Worm (Caenorhabditis elegans) whole organism, L2 larva: ENCODE results near the gene srx-20.
A peak's percentile ranks its signal among the peaks of the same experiment; 100 is the strongest.

ENCODE experiments used
- ZK546.5 ChIP-seq: sonication (generic microtip); optimal IDR thresholded peaks from 2 replicates; lab custom pipeline; 2017; ENCODE audit warnings: missing biosample characterization, missing genetic modification characterization
- elt-3 ChIP-seq: sonication (generic microtip); optimal IDR thresholded peaks from 2 replicates; lab custom pipeline; 2017; ENCODE audit warnings: missing biosample characterization, missing genetic modification characterization
- fos-1 ChIP-seq: fragments of 150-350 bp; optimal IDR thresholded peaks from 2 replicates; lab custom pipeline; 2014; ENCODE audit warnings: missing biosample characterization, missing genetic modification characterization
- nhr-10 ChIP-seq: sonication (generic microtip); optimal IDR thresholded peaks from 2 replicates; lab custom pipeline; 2017; ENCODE audit warnings: missing biosample characterization, missing genetic modification characterization
- sma-3 ChIP-seq: sonication (generic microtip); optimal IDR thresholded peaks from 2 replicates; lab custom pipeline; 2016; ENCODE audit warnings: missing genetic modification reagents, missing genetic modification characterization, missing compliant biosample characterization
- unc-39 ChIP-seq: fragments of 150-350 bp; optimal IDR thresholded peaks from 2 replicates; lab custom pipeline; 2014; ENCODE audit warnings: missing biosample characterization, missing genetic modification characterization
- ztf-4 ChIP-seq: fragments of 150-350 bp; optimal IDR thresholded peaks from 2 replicates; lab custom pipeline; 2014; ENCODE audit warnings: missing biosample characterization, missing genetic modification characterization

ce11 chrIV:6829902-6830301 lies 38.0 kb upstream of the srx-20 start, which contains the start of gene H20E11.1:
- TF ChIP-seq fos-1 (tag; lab: Kevin White, UChicago), result peak; percentile 94
- TF ChIP-seq ZK546.5, result no peak
- no peak for TF ChIP-seq nhr-10 (tag; lab: Kevin White, UChicago)
- no peak for TF ChIP-seq ztf-4 (tag; lab: Kevin White, UChicago)
- no peak for TF ChIP-seq sma-3 (GFP tag; lab: Kevin White, UChicago)
- TF ChIP-seq elt-3 (tag; lab: Kevin White, UChicago), result no peak
- no peak for TF ChIP-seq unc-39
